Worm (Caenorhabditis elegans): ENCODE results near the gene glc-1.

The glc-1 gene

DNA sequence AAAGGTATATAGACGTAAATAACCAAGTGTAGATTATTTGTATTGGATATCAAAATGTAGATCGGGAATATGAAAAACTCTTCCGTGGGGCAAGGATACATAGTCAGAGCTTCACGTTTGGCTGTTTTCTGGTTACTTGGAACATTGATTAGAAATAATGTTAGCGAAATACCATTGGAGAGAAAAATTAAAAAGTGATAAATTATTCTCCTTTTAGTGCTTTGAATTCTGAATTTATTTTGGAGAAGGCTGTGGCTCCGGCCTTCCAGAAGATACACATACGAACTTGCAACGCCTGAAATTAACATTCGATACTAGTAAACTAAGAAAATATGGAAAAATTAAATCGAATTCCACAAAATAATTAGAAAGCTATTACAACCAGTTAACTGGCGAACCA lies 16.2 kb downstream of the glc-1 start, which contains the start of gene srh-98:
Gene srh-98 (minus strand): TSS at position 101 of the 400 bp plus-strand sequence.
- TF ChIP-seq ceh-36 (tag; optimal IDR thresholded peaks at IDR 0.05) (no peak), tra-4 (tag; optimal IDR thresholded peaks at IDR 0.05) (no peak), B0310.2 (tag; optimal IDR thresholded peaks at IDR 0.05) (no peak), scrt-1 (GFP tag; IDR thresholded peaks at IDR 0.05) (no peak), ceh-13 (GFP tag; optimal IDR thresholded peaks at IDR 0.05) (no peak), tbx-37 (GFP tag; conservative IDR thresholded peaks at IDR 0.05) (no peak), flt-1 (GFP tag; IDR thresholded peaks at IDR 0.05) (no peak), pes-1 (GFP tag; IDR thresholded peaks at IDR 0.05) (no peak), F13C5.2 (tag; optimal IDR thresholded peaks at IDR 0.05) (no peak), tbx-11 (GFP tag; IDR thresholded peaks at IDR 0.05) (no peak), ets-7 (tag; optimal IDR thresholded peaks at IDR 0.05) (no peak), aly-1 (tag; optimal IDR thresholded peaks at IDR 0.05) (no peak), hnd-1 (tag; optimal IDR thresholded peaks at IDR 0.05) (no peak)

DNA sequence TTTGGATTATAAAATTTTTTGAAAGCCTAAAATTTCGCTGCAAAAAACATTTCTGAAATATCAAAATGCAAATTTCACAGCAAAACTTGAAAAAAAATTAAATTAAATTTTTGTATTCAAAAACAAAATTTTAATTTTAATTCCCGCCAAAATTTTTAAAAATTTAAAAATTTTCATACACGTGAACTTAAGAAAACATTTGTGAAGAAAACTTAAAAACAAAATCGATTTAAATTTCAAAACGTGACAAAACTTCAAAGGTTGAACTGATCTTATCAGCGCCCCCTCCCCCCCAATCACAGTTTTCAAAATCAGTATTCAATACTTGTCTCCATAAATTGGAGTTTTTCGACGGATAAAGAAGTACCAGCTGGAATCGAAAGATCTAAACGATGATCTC lies 17.8 kb downstream of the glc-1 start, which contains the start of gene F21H7.5:
Gene F21H7.5 (plus strand): TSS at position 301 of the 400 bp plus-strand sequence.
- no peak for TF ChIP-seq B0310.2 (tag; optimal IDR thresholded peaks at IDR 0.05)
- no peak for TF ChIP-seq aly-1 (tag; optimal IDR thresholded peaks at IDR 0.05)
- no peak for TF ChIP-seq sea-1 (GFP tag; conservative IDR thresholded peaks at IDR 0.05)
- no peak for TF ChIP-seq pes-1 (GFP tag; IDR thresholded peaks at IDR 0.05)
- no peak for TF ChIP-seq tbx-11 (GFP tag; IDR thresholded peaks at IDR 0.05)
- TF ChIP-seq hnd-1 (tag; optimal IDR thresholded peaks at IDR 0.05), result no peak
- TF ChIP-seq tra-4 (tag; optimal IDR thresholded peaks at IDR 0.05), result no peak
- no peak for TF ChIP-seq F13C5.2 (tag; optimal IDR thresholded peaks at IDR 0.05)
- TF ChIP-seq hmg-4 (GFP tag; optimal IDR thresholded peaks at IDR 0.05), result no peak
- no peak for TF ChIP-seq tbx-37 (GFP tag; conservative IDR thresholded peaks at IDR 0.05)
- no peak for TF ChIP-seq ceh-36 (tag; optimal IDR thresholded peaks at IDR 0.05)
- TF ChIP-seq ama-1 (optimal IDR thresholded peaks at IDR 0.05), result no peak
- TF ChIP-seq flt-1 (GFP tag; IDR thresholded peaks at IDR 0.05), result no peak
- no peak for TF ChIP-seq ceh-13 (GFP tag; optimal IDR thresholded peaks at IDR 0.05)
- TF ChIP-seq hmbx-1 (tag; optimal IDR thresholded peaks at IDR 0.05), result no peak
- TF ChIP-seq scrt-1 (GFP tag; IDR thresholded peaks at IDR 0.05), result no peak
- TF ChIP-seq ets-7 (tag; optimal IDR thresholded peaks at IDR 0.05), result no peak

DNA sequence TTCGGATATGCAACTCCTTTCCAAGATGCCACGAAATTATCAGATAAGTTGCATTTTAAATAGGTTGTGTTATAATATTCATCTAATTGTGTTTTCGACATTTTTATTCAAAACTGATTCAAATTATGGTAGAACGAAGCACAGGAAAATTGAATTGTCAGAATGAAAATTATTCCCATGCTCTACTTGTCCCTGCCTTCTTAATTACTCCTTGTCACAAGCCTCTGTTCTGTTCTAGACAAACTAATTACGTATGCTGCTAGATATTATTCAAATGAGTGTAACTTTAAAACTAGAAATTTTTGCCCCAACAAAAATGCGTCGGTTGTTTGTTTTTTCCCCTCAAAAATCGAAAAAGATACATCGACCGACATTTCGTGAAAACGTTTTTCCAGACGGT lies 24.6 kb downstream of the glc-1 start, which contains the start of gene srh-104:
Gene srh-104 (minus strand): TSS at position 101 of the 400 bp plus-strand sequence.
- TF ChIP-seq F13C5.2 (tag; optimal IDR thresholded peaks at IDR 0.05) (no peak), tra-4 (tag; optimal IDR thresholded peaks at IDR 0.05) (no peak), scrt-1 (GFP tag; IDR thresholded peaks at IDR 0.05) (no peak), sea-1 (GFP tag; conservative IDR thresholded peaks at IDR 0.05) (no peak), B0310.2 (tag; optimal IDR thresholded peaks at IDR 0.05) (no peak), aly-1 (tag; optimal IDR thresholded peaks at IDR 0.05) (no peak), tbx-37 (GFP tag; conservative IDR thresholded peaks at IDR 0.05) (no peak), ama-1 (optimal IDR thresholded peaks at IDR 0.05) (no peak), ceh-36 (tag; optimal IDR thresholded peaks at IDR 0.05) (no peak), ceh-13 (GFP tag; optimal IDR thresholded peaks at IDR 0.05) (no peak)

DNA sequence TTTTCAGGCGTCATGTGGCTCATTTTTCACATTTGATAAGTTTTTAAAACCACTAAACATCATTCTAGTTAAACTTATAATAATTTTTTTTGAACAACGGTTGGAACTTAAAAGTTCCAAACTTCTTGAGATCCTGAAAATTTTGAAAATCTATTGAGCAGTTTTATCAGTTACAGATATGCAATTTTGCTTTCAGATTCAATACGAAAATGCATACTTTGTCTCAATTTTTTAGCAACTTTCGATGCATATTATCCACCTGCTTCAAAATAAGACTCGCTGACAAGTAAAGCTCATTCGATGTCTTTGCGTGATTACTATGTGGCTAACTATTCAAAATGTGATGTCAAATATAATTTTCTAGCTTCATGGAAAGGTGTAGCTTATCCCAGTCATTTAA lies 27.1 kb downstream of the glc-1 start, which contains the start of gene srh-95:
Gene srh-95 (plus strand): TSS at position 301 of the 400 bp plus-strand sequence.
- TF ChIP-seq ceh-36 (tag; optimal IDR thresholded peaks at IDR 0.05) (no peak), B0310.2 (tag; optimal IDR thresholded peaks at IDR 0.05) (no peak), hmg-4 (GFP tag; optimal IDR thresholded peaks at IDR 0.05) (no peak), flt-1 (GFP tag; IDR thresholded peaks at IDR 0.05) (no peak), ama-1 (optimal IDR thresholded peaks at IDR 0.05) (no peak), hnd-1 (tag; optimal IDR thresholded peaks at IDR 0.05) (no peak), F13C5.2 (tag; optimal IDR thresholded peaks at IDR 0.05) (no peak)

DNA sequence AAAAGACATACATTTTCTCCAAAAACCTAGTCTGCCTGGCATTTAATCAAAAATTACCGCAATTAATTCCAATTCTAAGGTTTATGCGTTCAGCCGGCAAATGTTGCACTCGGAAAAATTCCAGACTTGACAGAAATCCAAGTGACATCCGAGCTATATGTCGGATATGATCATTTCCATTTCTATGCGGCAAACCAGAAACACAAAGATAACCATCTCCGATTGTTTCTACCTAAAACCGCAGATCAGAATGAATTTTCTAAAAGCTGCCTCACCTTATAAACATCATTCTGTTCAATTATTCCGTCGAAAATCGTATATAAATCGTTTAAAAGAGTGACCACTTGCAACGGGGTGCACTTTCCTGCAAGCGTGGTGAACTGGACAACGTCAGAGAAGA lies 29.7 kb downstream of the glc-1 start:
- TF ChIP-seq pes-1 (GFP tag; IDR thresholded peaks at IDR 0.05) (no peak), scrt-1 (GFP tag; IDR thresholded peaks at IDR 0.05) (no peak), ceh-36 (tag; optimal IDR thresholded peaks at IDR 0.05) (no peak), tra-4 (tag; optimal IDR thresholded peaks at IDR 0.05) (no peak), hnd-1 (tag; optimal IDR thresholded peaks at IDR 0.05) (no peak), F13C5.2 (tag; optimal IDR thresholded peaks at IDR 0.05) (no peak), ceh-13 (GFP tag; optimal IDR thresholded peaks at IDR 0.05) (no peak), B0310.2 (tag; optimal IDR thresholded peaks at IDR 0.05) (no peak), tbx-11 (GFP tag; IDR thresholded peaks at IDR 0.05) (no peak), aly-1 (tag; optimal IDR thresholded peaks at IDR 0.05) (no peak), sea-1 (GFP tag; conservative IDR thresholded peaks at IDR 0.05) (no peak), hmbx-1 (tag; optimal IDR thresholded peaks at IDR 0.05) (no peak), flt-1 (GFP tag; IDR thresholded peaks at IDR 0.05) (no peak), ets-7 (tag; optimal IDR thresholded peaks at IDR 0.05) (no peak), hmg-4 (GFP tag; optimal IDR thresholded peaks at IDR 0.05) (no peak), tbx-37 (GFP tag; conservative IDR thresholded peaks at IDR 0.05) (no peak)

DNA sequence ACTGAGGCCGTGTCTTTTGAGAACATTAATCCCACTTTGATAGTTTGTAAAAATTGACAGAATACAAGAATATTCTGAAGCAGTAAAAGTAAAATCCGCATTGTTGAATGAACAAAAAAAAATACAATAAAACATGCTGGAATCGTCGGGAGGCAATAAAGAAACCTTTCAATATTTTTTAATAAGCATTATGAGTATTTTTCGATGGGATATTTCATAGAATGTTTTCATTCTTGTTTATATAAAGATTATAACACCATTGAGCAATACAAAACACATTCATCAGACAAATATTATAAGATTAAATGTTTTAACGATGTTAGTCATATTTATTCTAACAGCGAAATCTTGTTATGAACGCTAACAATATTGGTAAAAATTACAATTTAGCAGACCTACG lies 34.3 kb downstream of the glc-1 start, which contains the start of gene gcy-20:
Gene gcy-20 (minus strand): TSS at position 101 of the 400 bp plus-strand sequence.
- TF ChIP-seq tra-4 (tag; optimal IDR thresholded peaks at IDR 0.05) (no peak), ceh-13 (GFP tag; optimal IDR thresholded peaks at IDR 0.05) (no peak), scrt-1 (GFP tag; IDR thresholded peaks at IDR 0.05) (no peak), ceh-36 (tag; optimal IDR thresholded peaks at IDR 0.05) (no peak), ama-1 (optimal IDR thresholded peaks at IDR 0.05) (no peak), sea-1 (GFP tag; conservative IDR thresholded peaks at IDR 0.05) (no peak), tbx-37 (GFP tag; conservative IDR thresholded peaks at IDR 0.05) (no peak), F13C5.2 (tag; optimal IDR thresholded peaks at IDR 0.05) (no peak), aly-1 (tag; optimal IDR thresholded peaks at IDR 0.05) (no peak), ets-7 (tag; optimal IDR thresholded peaks at IDR 0.05) (no peak), B0310.2 (tag; optimal IDR thresholded peaks at IDR 0.05) (no peak), hmbx-1 (tag; optimal IDR thresholded peaks at IDR 0.05) (no peak), tbx-11 (GFP tag; IDR thresholded peaks at IDR 0.05) (no peak), pes-1 (GFP tag; IDR thresholded peaks at IDR 0.05) (no peak), hmg-4 (GFP tag; optimal IDR thresholded peaks at IDR 0.05) (no peak), hnd-1 (tag; optimal IDR thresholded peaks at IDR 0.05) (no peak), flt-1 (GFP tag; IDR thresholded peaks at IDR 0.05) (no peak)

DNA sequence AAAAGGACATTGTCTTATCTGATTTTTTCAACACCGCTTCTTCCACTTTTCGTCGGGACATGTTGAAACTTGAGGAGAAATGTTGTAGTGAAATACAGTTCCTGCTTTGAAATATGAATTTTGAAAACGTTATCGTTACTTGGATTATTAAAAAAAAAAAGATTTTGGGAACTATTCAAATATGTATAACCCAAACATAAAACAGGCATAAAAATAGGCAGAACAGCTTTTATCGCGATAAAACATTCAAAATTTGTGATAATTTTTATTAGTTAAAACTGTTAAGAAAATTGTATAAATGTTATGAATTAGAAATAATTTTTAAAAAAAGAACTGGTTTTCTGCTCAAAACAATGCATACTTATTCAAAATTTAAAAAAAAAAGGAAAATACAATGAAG lies 37.0 kb downstream of the glc-1 start, which contains the start of gene bgnt-1.3:
Gene bgnt-1.3 (minus strand): TSS at position 101 of the 400 bp plus-strand sequence.
- TF ChIP-seq B0310.2 (tag; optimal IDR thresholded peaks at IDR 0.05) (no peak), aly-1 (tag; optimal IDR thresholded peaks at IDR 0.05) (no peak), ets-7 (tag; optimal IDR thresholded peaks at IDR 0.05) (no peak), tbx-11 (GFP tag; IDR thresholded peaks at IDR 0.05) (no peak), tbx-37 (GFP tag; conservative IDR thresholded peaks at IDR 0.05) (no peak), ceh-36 (tag; optimal IDR thresholded peaks at IDR 0.05) (no peak)

All from whole organism, early embryonic.